Worm (Caenorhabditis elegans): ENCODE data around the gene glo-1.

Gene glo-1

DNA sequence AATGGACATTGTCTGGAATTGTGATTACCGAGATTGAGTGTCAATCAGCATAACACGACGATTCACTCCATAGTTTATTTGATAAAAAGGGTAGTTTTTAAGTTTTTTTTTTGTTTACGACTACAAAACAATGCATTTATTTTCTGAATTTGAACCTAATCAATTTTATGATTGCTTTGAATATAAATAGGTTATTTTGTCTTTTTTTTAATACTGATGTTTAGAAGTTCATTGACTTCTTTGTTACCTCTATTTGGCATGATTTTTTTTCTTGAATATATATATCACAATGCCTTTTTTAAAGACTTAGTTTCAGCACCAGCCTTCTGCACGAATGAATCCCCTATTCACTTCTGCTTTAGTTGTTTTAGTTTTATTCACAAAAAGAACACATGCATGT lies 12.5 kb downstream of the glo-1 start, which contains the start of gene R07B1.13 (continued):
- TF ChIP-seq F37D6.2 (tag; optimal IDR thresholded peaks at IDR 0.05), result no peak

DNA sequence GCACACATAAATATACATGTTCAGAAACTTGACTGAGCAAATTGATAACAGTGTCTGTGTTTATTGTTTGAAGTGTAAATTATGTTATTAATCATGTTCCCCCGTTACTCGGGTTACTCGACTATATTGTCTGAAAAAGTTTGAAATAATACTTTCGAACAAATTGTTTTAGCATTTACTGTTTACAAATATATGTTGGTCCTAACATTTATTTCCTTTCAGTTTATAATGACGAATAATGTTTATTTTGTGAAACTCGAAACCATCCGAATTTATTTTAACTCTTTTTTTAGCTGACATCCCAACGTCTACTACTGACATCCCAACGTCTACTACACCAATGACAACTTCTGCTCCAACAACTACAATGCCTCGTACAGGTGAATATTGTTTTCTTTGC lies 13.2 kb downstream of the glo-1 start, which contains the start of gene R07B1.7:
Gene R07B1.7, plus strand, starts transcription at position 301 of the 400 bp plus-strand sequence.
- TF ChIP-seq nhr-6 (tag; optimal IDR thresholded peaks at IDR 0.05), result no peak
- TF ChIP-seq ztf-11 (tag; optimal IDR thresholded peaks at IDR 0.05), result no peak
- TF ChIP-seq hif-1 (tag; optimal IDR thresholded peaks at IDR 0.05), result no peak

DNA sequence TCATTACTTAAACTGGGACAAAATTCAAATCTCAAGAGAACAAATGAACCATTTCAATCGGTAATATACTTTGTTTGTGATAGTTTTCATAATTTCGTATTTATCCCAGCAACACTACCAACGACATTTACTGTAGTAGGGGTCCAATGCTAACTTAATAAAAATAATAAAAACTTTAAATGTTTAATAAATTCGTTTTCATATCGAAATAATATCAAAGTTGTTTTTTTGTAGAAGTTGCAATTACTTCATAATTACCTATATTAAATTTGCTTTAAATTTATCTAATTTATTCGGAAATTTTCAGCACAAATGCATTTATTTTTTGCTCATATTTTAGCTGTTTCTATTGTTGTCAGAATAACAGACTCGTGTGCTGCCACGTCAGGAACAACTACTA lies 15.7 kb downstream of the glo-1 start, which contains the start of gene R07B1.6:
Gene R07B1.6, plus strand, starts transcription at position 301 of the 400 bp plus-strand sequence.
- no peak for TF ChIP-seq ceh-28 (tag; optimal IDR thresholded peaks at IDR 0.05)
- TF ChIP-seq nhr-41 (GFP tag; IDR thresholded peaks at IDR 0.05), result no peak
- no peak for TF ChIP-seq dve-1 (tag; optimal IDR thresholded peaks at IDR 0.05; ENCODE audit: insufficient read depth)

DNA sequence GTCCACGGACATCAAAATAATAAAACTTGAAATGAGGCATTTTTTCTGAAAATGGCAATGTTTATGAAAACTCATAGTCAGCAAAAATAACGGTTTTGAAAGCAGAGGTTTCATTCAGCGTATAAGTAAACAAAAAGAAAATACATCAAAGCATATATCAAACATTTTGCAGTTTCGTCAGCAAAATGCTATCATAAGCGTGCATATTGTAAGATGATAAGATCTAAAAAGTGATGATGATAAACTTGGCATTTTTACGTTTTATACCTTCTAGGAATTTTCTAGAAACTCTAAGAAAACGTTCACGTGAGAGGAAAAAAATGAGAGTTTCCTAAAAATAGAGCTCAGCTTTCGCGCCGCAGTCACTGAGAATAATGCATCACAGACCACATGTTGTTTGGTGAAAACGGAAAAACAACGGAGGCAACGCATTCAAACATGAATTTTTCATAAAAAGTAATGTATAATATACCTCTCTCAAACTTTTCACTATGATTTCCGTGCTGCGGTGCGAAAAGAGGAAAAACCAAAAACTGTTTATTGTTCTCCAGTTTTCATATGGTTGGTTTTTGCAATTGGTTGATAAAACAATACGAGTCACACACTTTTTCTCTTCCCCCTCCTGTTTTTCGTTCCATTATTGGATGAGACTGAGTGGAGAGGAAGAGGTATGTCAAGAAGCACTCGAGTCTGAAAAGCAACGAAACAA lies 18.9 kb downstream of the glo-1 start, which contains the start of the genes gst-36 and R07B1.5:
Gene gst-36, minus strand, starts transcription at position 45 of the 709 bp plus-strand sequence.
Gene R07B1.5, plus strand, starts transcription at position 665 of the 709 bp plus-strand sequence.
- TF ChIP-seq zfp-3 (GFP tag; conservative IDR thresholded peaks at IDR 0.05), result no peak
- peak; percentile 45 for TF ChIP-seq hlh-11 (tag; optimal IDR thresholded peaks at IDR 0.05)
- no peak for TF ChIP-seq nhr-11 (tag; optimal IDR thresholded peaks at IDR 0.05)
- no peak for TF ChIP-seq unc-130 (GFP tag; optimal IDR thresholded peaks at IDR 0.05)
- TF ChIP-seq dve-1 (tag; optimal IDR thresholded peaks at IDR 0.05; ENCODE audit: insufficient read depth), result peak; percentile 33
- TF ChIP-seq cey-2 (tag; optimal IDR thresholded peaks at IDR 0.05; ENCODE audit: borderline replicate concordance, insufficient read depth), result no peak
- peak; percentile 15; the same call in 1 of the 2 replicates for TF ChIP-seq dmd-6 (GFP tag; IDR thresholded peaks at IDR 0.05)
- TF ChIP-seq daf-16 (GFP tag; optimal IDR thresholded peaks at IDR 0.05), result no peak
- peak; percentile 80 for TF ChIP-seq daf-16 (tag; optimal IDR thresholded peaks at IDR 0.05)
- peak; percentile 29; the same call in 1 of the 2 replicates for TF ChIP-seq php-3 (GFP tag; IDR thresholded peaks at IDR 0.05)
- TF ChIP-seq tag-97 (GFP tag; IDR thresholded peaks at IDR 0.05), result no peak
- TF ChIP-seq nhr-28 (tag; optimal IDR thresholded peaks at IDR 0.05), result peak; percentile 52
- TF ChIP-seq aha-1 (tag), result no peak
- TF ChIP-seq nhr-42 (GFP tag; IDR thresholded peaks at IDR 0.05), result no peak
- TF ChIP-seq ceh-82 (tag; optimal IDR thresholded peaks at IDR 0.05), result no peak
- TF ChIP-seq pqm-1 (tag; optimal IDR thresholded peaks at IDR 0.05), result peak; percentile 7
- TF ChIP-seq hlh-30 (tag; optimal IDR thresholded peaks at IDR 0.05; ENCODE audit: insufficient read depth), result peak; percentile 3
- TF ChIP-seq mxl-2 (GFP tag; conservative IDR thresholded peaks at IDR 0.05), result 0 out of 2 replicates have a peak, but pooled peaks have one; percentile 5
- no peak for TF ChIP-seq R02D3.7 (tag; optimal IDR thresholded peaks at IDR 0.05)

DNA sequence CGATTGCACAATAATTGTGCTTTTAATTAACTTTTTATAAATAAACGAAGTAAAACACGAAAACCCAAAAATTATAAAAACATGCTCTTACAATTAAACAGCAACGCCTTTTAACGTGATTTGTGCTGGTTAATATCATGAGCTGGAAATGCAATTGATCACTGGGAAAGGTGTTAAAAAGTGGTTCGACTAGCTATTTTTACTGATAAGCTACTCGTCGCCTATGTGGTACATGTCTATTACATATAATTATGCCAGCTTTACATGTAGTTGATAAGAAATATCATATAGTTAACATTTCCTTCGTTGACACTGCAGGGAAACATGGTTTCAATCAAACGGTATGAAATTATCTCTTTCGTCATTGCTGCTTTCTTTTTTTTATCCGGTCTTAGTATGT lies 23.9 kb downstream of the glo-1 start, which contains the start of gene scav-5:
Gene scav-5, plus strand, starts transcription at position 297 of the 400 bp plus-strand sequence.
- TF ChIP-seq pqm-1 (tag; optimal IDR thresholded peaks at IDR 0.05) (peak; percentile 91), dmd-6 (GFP tag; IDR thresholded peaks at IDR 0.05) (peak; percentile 76), nhr-28 (tag; optimal IDR thresholded peaks at IDR 0.05) (peak; percentile 92), nhr-77 (tag; optimal IDR thresholded peaks at IDR 0.05) (peak; percentile 17), php-3 (GFP tag; IDR thresholded peaks at IDR 0.05) (peak; percentile 71), nhr-6 (tag; optimal IDR thresholded peaks at IDR 0.05) (peak; percentile 8), tra-1 (GFP tag; IDR thresholded peaks at IDR 0.05) (peak; percentile 74; the same call in 1 of the 2 replicates), T20F7.1 (GFP tag; optimal IDR thresholded peaks at IDR 0.05) (no peak), hlh-30 (tag; optimal IDR thresholded peaks at IDR 0.05; ENCODE audit: insufficient read depth) (peak; percentile 2), fos-1 (tag; optimal IDR thresholded peaks at IDR 0.05) (no peak), hlh-11 (tag; optimal IDR thresholded peaks at IDR 0.05) (peak; percentile 67), F37D6.2 (tag; optimal IDR thresholded peaks at IDR 0.05) (no peak), dve-1 (tag; optimal IDR thresholded peaks at IDR 0.05; ENCODE audit: insufficient read depth) (peak; percentile 83), Y48G9A.11 (GFP tag; IDR thresholded peaks at IDR 0.05) (no peak), daf-16 (GFP tag; optimal IDR thresholded peaks at IDR 0.05) (no peak), daf-16 (tag; optimal IDR thresholded peaks at IDR 0.05) (peak; percentile 74)
